Fruit fly (Drosophila melanogaster): ENCODE data around the gene P5CS.

DNA sequence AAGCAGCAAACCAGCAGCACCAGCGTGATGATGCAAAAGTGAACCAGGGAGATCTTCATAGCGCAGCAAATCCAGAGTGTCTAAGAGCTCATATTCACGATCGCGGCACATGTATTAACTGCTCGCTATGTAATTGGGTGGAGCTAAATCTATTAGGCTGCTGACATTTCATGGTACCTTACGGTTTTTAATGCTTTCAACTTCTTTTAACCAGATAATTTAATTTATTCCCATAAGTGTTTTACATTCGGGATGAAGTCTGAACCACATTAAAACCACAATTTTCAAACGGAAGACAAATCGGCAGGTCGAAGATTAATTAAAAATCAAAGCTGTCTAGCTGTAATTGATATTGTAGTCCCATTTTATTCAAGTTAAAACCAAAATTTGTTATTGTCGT lies 57.9 kb downstream of the P5CS start, which contains the start of gene CG43392:
- TF ChIP-seq fru (GFP tag; optimal IDR thresholded peaks at IDR 0.05) = no peak
- TF ChIP-seq dmrt93B (GFP tag; optimal IDR thresholded peaks at IDR 0.05) = no peak
- TF ChIP-seq lola (GFP tag; optimal IDR thresholded peaks at IDR 0.05) = no peak
- no peak for TF ChIP-seq Hr78 (GFP tag; optimal IDR thresholded peaks at IDR 0.05)
